Fruit fly (Drosophila melanogaster): ENCODE measurements around the gene shop.

shop gene

DNA sequence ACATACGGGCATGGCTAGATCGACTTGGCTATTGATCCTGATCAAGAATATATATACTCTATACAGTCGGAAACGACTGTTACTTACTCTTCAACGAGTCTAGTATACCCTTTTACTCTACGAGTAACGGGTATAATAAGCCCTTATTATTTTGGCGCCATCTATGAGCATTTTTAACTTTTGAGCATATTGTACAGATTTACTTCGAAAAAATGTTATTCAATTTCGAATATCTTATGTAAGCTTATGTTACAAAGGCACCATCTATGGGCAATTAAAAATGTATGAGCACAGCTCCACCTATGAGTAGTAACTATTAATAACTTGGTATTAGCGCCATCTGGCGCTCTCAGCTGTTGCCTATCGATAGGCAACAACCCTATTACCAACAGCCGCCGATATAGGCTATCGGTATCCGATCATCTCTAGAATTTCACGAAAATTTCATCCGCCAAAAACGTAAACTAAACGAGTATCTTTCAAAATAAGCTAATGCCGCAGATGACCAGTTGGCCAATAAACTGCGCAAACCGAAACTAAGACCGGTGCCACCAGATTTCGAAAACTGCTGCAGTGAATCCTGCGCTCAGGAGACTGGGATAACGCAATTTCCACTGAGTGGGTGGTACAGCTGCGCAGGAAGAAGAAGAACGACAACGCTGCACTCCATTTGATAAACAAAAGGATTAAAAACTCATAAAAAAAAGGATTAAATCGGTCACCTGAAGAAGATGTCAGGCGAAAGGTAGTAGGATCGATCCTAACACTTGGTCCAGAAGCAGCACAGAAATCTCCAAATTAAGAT lies 4.9 kb downstream of the shop start, which contains the start of gene htk (continued):
- TF ChIP-seq Asciz (GFP tag; optimal IDR thresholded peaks at IDR 0.05) (peak; percentile 43), aop (GFP tag; IDR thresholded peaks at IDR 0.05) (no peak), ems (GFP tag; optimal IDR thresholded peaks at IDR 0.05) (peak; percentile 21), sima (GFP tag; optimal IDR thresholded peaks at IDR 0.05) (no peak), grn (GFP tag; optimal IDR thresholded peaks at IDR 0.05) (no peak), CG3065 (GFP tag; optimal IDR thresholded peaks at IDR 0.05) (peak; percentile 60), Ssrp (tag; optimal IDR thresholded peaks at IDR 0.05) (no peak), nmo (GFP tag; optimal IDR thresholded peaks at IDR 0.05) (peak; percentile 69), bcd (GFP tag; optimal IDR thresholded peaks at IDR 0.05) (peak; percentile 45), Xrp1 (GFP tag; IDR thresholded peaks at IDR 0.05) (peak; percentile 64), CG6689 (GFP tag; IDR thresholded peaks at IDR 0.05) (peak; percentile 23; the same call in 1 of the 2 replicates), tna (GFP tag; IDR thresholded peaks at IDR 0.05; ENCODE audit: partially characterized antibody) (peak; percentile 75), Sox102F (GFP tag; optimal IDR thresholded peaks at IDR 0.05) (peak; percentile 65), mirr (GFP tag; optimal IDR thresholded peaks at IDR 0.05) (peak; percentile 40), btn (GFP tag; optimal IDR thresholded peaks at IDR 0.05) (peak; percentile 23), CG16779 (GFP tag; IDR thresholded peaks at IDR 0.05) (no peak), zfh1 (GFP tag; IDR thresholded peaks at IDR 0.05) (peak; percentile 83), CG8944 (GFP tag; optimal IDR thresholded peaks at IDR 0.05) (peak; percentile 75), gcm (GFP tag; optimal IDR thresholded peaks at IDR 0.05) (no peak), CG2712 (tag; optimal IDR thresholded peaks at IDR 0.05) (peak; percentile 62), CG13775 (GFP tag; optimal IDR thresholded peaks at IDR 0.05) (peak; percentile 40), Jarid2 (GFP tag; optimal IDR thresholded peaks at IDR 0.05) (no peak), en (GFP tag; optimal IDR thresholded peaks at IDR 0.05) (peak; percentile 54), CG31441 (GFP tag; IDR thresholded peaks at IDR 0.05) (peak; percentile 40; the same call in 1 of the 2 replicates), CG16863 (GFP tag; optimal IDR thresholded peaks at IDR 0.05) (peak; percentile 22), tup (GFP tag; optimal IDR thresholded peaks at IDR 0.05) (peak; percentile 5), Doc2 (GFP tag; IDR thresholded peaks at IDR 0.05) (no peak), B-H2 (GFP tag; optimal IDR thresholded peaks at IDR 0.05) (peak; percentile 72), Rfx (GFP tag; IDR thresholded peaks at IDR 0.05) (peak; percentile 89), zfh2 (GFP tag; optimal IDR thresholded peaks at IDR 0.05) (peak; percentile 48), Fer2 (tag; optimal IDR thresholded peaks at IDR 0.05) (peak; percentile 24), CG9727 (GFP tag; optimal IDR thresholded peaks at IDR 0.05) (peak; percentile 44), lab (GFP tag; optimal IDR thresholded peaks at IDR 0.05) (peak; percentile 49), CG17359 (tag; optimal IDR thresholded peaks at IDR 0.05) (peak; percentile 71), CG10959 (GFP tag; IDR thresholded peaks at IDR 0.05) (peak; percentile 60; the same call in 1 of the 2 replicates), fd102C (GFP tag; optimal IDR thresholded peaks at IDR 0.05) (peak; percentile 50), Aef1 (GFP tag; IDR thresholded peaks at IDR 0.05) (peak; percentile 72), CG17912 (GFP tag; optimal IDR thresholded peaks at IDR 0.05) (peak; percentile 78), Eip74EF (GFP tag; optimal IDR thresholded peaks at IDR 0.05) (no peak), usp (GFP tag; optimal IDR thresholded peaks at IDR 0.05) (no peak), CG11695 (GFP tag; IDR thresholded peaks at IDR 0.05) (peak; percentile 56; the same call in 1 of the 3 replicates), CG9797 (GFP tag; optimal IDR thresholded peaks at IDR 0.05) (peak; percentile 39), fu2 (GFP tag; optimal IDR thresholded peaks at IDR 0.05) (peak; percentile 61), cwo (GFP tag; optimal IDR thresholded peaks at IDR 0.05) (no peak), zen2 (GFP tag; IDR thresholded peaks at IDR 0.05; ENCODE audit: partially characterized antibody) (peak; percentile 80), Doc3 (GFP tag; IDR thresholded peaks at IDR 0.05; ENCODE audit: partially characterized antibody) (peak; percentile 70; the same call in 2 of the 3 replicates), CG6175 (GFP tag; IDR thresholded peaks at IDR 0.05) (0 out of 3 replicates have a peak, but pooled peaks have one; percentile 15), CG14860 (GFP tag; IDR thresholded peaks at IDR 0.05; ENCODE audit: partially characterized antibody) (peak; percentile 75)
